Worm (Caenorhabditis elegans): ENCODE measurements around the gene nas-12.

Gene nas-12

ce11 chrIV:10252350-10252792 is 28.5 kb downstream of the nas-12 start:
- TF ChIP-seq elt-2 (tag; optimal IDR thresholded peaks at IDR 0.05) (peak; percentile 93), ceh-9 (tag; optimal IDR thresholded peaks at IDR 0.05) (no peak), unc-62 (GFP tag; optimal IDR thresholded peaks at IDR 0.05) (peak; percentile 55), fkh-10 (GFP tag; optimal IDR thresholded peaks at IDR 0.05) (peak; percentile 93), lin-39 (tag; optimal IDR thresholded peaks at IDR 0.05) (peak; percentile 64), skn-1 (tag; optimal IDR thresholded peaks at IDR 0.05) (peak; percentile 87), fos-1 (tag; optimal IDR thresholded peaks at IDR 0.05) (peak; percentile 2), ztf-4 (tag; optimal IDR thresholded peaks at IDR 0.05) (peak; percentile 38), nhr-76 (tag; optimal IDR thresholded peaks at IDR 0.05) (no peak), nhr-43 (tag; optimal IDR thresholded peaks at IDR 0.05; ENCODE audit: poor library complexity, severe bottlenecking) (peak; percentile 25), snpc-4 (tag; optimal IDR thresholded peaks at IDR 0.05) (peak; percentile 82), jun-1 (tag; optimal IDR thresholded peaks at IDR 0.05) (peak; percentile 97), tbx-2 (tag; optimal IDR thresholded peaks at IDR 0.05) (peak; percentile 67), egl-5 (tag; optimal IDR thresholded peaks at IDR 0.05) (peak; percentile 46), pha-4 (tag; optimal IDR thresholded peaks at IDR 0.05) (peak; percentile 93), nhr-25 (tag; optimal IDR thresholded peaks at IDR 0.05) (peak; percentile 43), lsy-12 (tag; optimal IDR thresholded peaks at IDR 0.05) (peak; percentile 70), ama-1 (optimal IDR thresholded peaks at IDR 0.05) (no peak), elt-1 (tag; optimal IDR thresholded peaks at IDR 0.05) (peak; percentile 75), ceh-16 (tag; optimal IDR thresholded peaks at IDR 0.05) (no peak), mdl-1 (tag; optimal IDR thresholded peaks at IDR 0.05) (peak; percentile 94), R02D3.7 (tag; optimal IDR thresholded peaks at IDR 0.05) (peak; percentile 39), lin-15B (tag; optimal IDR thresholded peaks at IDR 0.05) (peak; percentile 57), nhr-11 (tag; optimal IDR thresholded peaks at IDR 0.05) (peak; percentile 75), hmg-11 (tag; optimal IDR thresholded peaks at IDR 0.05) (peak; percentile 81), nhr-23 (tag; optimal IDR thresholded peaks at IDR 0.05) (peak; percentile 52), nfya-1 (tag; optimal IDR thresholded peaks at IDR 0.05; ENCODE audit: insufficient read depth) (peak; percentile 86), ceh-28 (tag; optimal IDR thresholded peaks at IDR 0.05) (peak; percentile 74), daf-12 (tag; optimal IDR thresholded peaks at IDR 0.05) (no peak), mml-1 (tag; optimal IDR thresholded peaks at IDR 0.05) (no peak), fkh-2 (tag; optimal IDR thresholded peaks at IDR 0.05) (peak; percentile 12), pqm-1 (tag; optimal IDR thresholded peaks at IDR 0.05) (peak; percentile 92), ceh-82 (tag; optimal IDR thresholded peaks at IDR 0.05) (no peak), unc-39 (tag; optimal IDR thresholded peaks at IDR 0.05) (no peak)

ce11 chrIV:10252886-10253639 is 29.2 kb downstream of the nas-12 start:
- no peak for TF ChIP-seq egl-27 (tag; optimal IDR thresholded peaks at IDR 0.05)
- TF ChIP-seq nfya-1 (tag; optimal IDR thresholded peaks at IDR 0.05; ENCODE audit: insufficient read depth) = no peak
- TF ChIP-seq mml-1 (tag; optimal IDR thresholded peaks at IDR 0.05) = no peak
- peak; percentile 59 for TF ChIP-seq elt-2 (tag; optimal IDR thresholded peaks at IDR 0.05)
- peak; percentile 32 for TF ChIP-seq jun-1 (tag; optimal IDR thresholded peaks at IDR 0.05)
- TF ChIP-seq nhr-76 (tag; optimal IDR thresholded peaks at IDR 0.05) = no peak
- no peak for TF ChIP-seq lin-15B (tag; optimal IDR thresholded peaks at IDR 0.05)
- TF ChIP-seq lin-39 (tag; optimal IDR thresholded peaks at IDR 0.05) = no peak
- TF ChIP-seq egl-5 (tag; optimal IDR thresholded peaks at IDR 0.05) = no peak
- TF ChIP-seq aly-2 (tag; optimal IDR thresholded peaks at IDR 0.05) = no peak
- no peak for TF ChIP-seq elt-3 (tag; optimal IDR thresholded peaks at IDR 0.05)
- peak; percentile 68 for TF ChIP-seq elt-1 (tag; optimal IDR thresholded peaks at IDR 0.05)
- TF ChIP-seq pqm-1 (tag; optimal IDR thresholded peaks at IDR 0.05) = peak; percentile 12
- no peak for TF ChIP-seq zag-1 (tag; optimal IDR thresholded peaks at IDR 0.05)
- TF ChIP-seq unc-62 (GFP tag; optimal IDR thresholded peaks at IDR 0.05) = no peak
- TF ChIP-seq fkh-2 (tag; optimal IDR thresholded peaks at IDR 0.05) = no peak
- peak in 1 of 2 experiments; percentile 30 for TF ChIP-seq eor-1 (tag; optimal IDR thresholded peaks at IDR 0.05)
- no peak for TF ChIP-seq fos-1 (tag; optimal IDR thresholded peaks at IDR 0.05)
- peak; percentile 36 for TF ChIP-seq nhr-25 (tag; optimal IDR thresholded peaks at IDR 0.05)
- TF ChIP-seq nhr-23 (tag; optimal IDR thresholded peaks at IDR 0.05) = no peak
- TF ChIP-seq nhr-237 (tag; optimal IDR thresholded peaks at IDR 0.05) = no peak
